Fruit fly (Drosophila melanogaster) whole organism, embryonic: ENCODE data around the gene Dlic.

ENCODE experiments used
- Atf6 ChIP-seq: fragments of 200-800 bp; sonication (Bioruptor generic); IDR thresholded peaks from 2 replicates; pipeline ENCODE4 v1.3.6; 2022; ENCODE audit warnings: missing biosample characterization, missing genetic modification characterization
- B-H2 ChIP-seq: fragments of 200-800 bp; sonication (Bioruptor generic); optimal IDR thresholded peaks from 2 replicates; lab custom pipeline; 2018; ENCODE audit warnings: missing biosample characterization, mild to moderate bottlenecking, missing genetic modification characterization
- CG1024 ChIP-seq: fragments of 200-800 bp; sonication (Bioruptor generic); IDR thresholded peaks from 2 replicates; pipeline ENCODE4 v1.3.6; 2022; ENCODE audit warnings: missing biosample characterization, missing genetic modification characterization
- CG10321 ChIP-seq: fragments of 200-800 bp; sonication (Bioruptor generic); IDR thresholded peaks from 2 replicates; pipeline ENCODE4 v1.3.6; 2022; ENCODE audit warnings: missing biosample characterization, missing genetic modification characterization
- CG10366 ChIP-seq: fragments of 200-800 bp; sonication (Bioruptor generic); IDR thresholded peaks from 2 replicates; pipeline ENCODE4 v1.3.6; 2022; ENCODE audit warnings: missing biosample characterization, missing genetic modification characterization
- CG10462 ChIP-seq: fragments of 200-800 bp; sonication (Bioruptor generic); optimal IDR thresholded peaks from 2 replicates; lab custom pipeline; 2016; ENCODE audit warnings: missing biosample characterization, missing genetic modification characterization
- CG10543 ChIP-seq: fragments of 200-800 bp; sonication (Bioruptor generic); optimal IDR thresholded peaks from 3 replicates; lab custom pipeline; 2017; ENCODE audit warnings: missing biosample characterization, mild to moderate bottlenecking, missing genetic modification characterization, moderate library complexity
- CG12659 ChIP-seq: fragments of 200-800 bp; sonication (Bioruptor generic); optimal IDR thresholded peaks from 3 replicates; lab custom pipeline; 2017; ENCODE audit warnings: mild to moderate bottlenecking, missing biosample characterization, missing genetic modification reagents, missing genetic modification characterization
- CG13123 ChIP-seq: fragments of 200-800 bp; sonication (Bioruptor generic); optimal IDR thresholded peaks from 2 replicates; lab custom pipeline; 2016; ENCODE audit warnings: missing biosample characterization, missing genetic modification characterization
- CG15269 ChIP-seq: fragments of 200-800 bp; sonication (Bioruptor generic); optimal IDR thresholded peaks from 2 replicates; lab custom pipeline; 2018; ENCODE audit warnings: missing biosample characterization, mild to moderate bottlenecking, missing genetic modification characterization, moderate library complexity
- CG15514 ChIP-seq: fragments of 200-800 bp; sonication (Bioruptor generic); optimal IDR thresholded peaks from 3 replicates; lab custom pipeline; 2017; ENCODE audit warnings: missing biosample characterization, missing genetic modification characterization, mild to moderate bottlenecking, moderate library complexity, missing genetic modification reagents
- CG3065 ChIP-seq: fragments of 200-800 bp; sonication (Bioruptor generic); optimal IDR thresholded peaks from 2 replicates; lab custom pipeline; 2016; ENCODE audit warnings: missing biosample characterization, missing genetic modification characterization
- CG6254 ChIP-seq: fragments of 200-800 bp; sonication (Bioruptor generic); optimal IDR thresholded peaks from 3 replicates; lab custom pipeline; 2017; ENCODE audit warnings: mild to moderate bottlenecking, missing biosample characterization, missing genetic modification reagents, missing genetic modification characterization
- CG6854 ChIP-seq: fragments of 200-800 bp; sonication (Bioruptor generic); optimal IDR thresholded peaks from 3 replicates; lab custom pipeline; 2017; ENCODE audit warnings: missing biosample characterization, mild to moderate bottlenecking, missing genetic modification characterization
- CG7745 ChIP-seq: fragments of 200-800 bp; sonication (Bioruptor generic); optimal IDR thresholded peaks from 2 replicates; lab custom pipeline; 2018; ENCODE audit warnings: missing biosample characterization, mild to moderate bottlenecking, missing genetic modification characterization, moderate library complexity
- CG8290 ChIP-seq, 3 experiments: fragments of 200-800 bp; sonication (Bioruptor generic); optimal IDR thresholded peaks; 2 replicates each; lab custom pipeline; 2016 to 2019; ENCODE audit warnings: missing biosample characterization in 3 of 3, missing genetic modification characterization in 3 of 3, mild to moderate bottlenecking in 2 of 3, moderate library complexity in 1 of 3
- CG9215 ChIP-seq: fragments of 200-800 bp; sonication (Bioruptor generic); IDR thresholded peaks from 2 replicates; pipeline ENCODE4 v1.3.6; 2022; ENCODE audit warnings: missing biosample characterization, missing genetic modification characterization
- CG9609 ChIP-seq: fragments of 200-800 bp; sonication (Bioruptor generic); optimal IDR thresholded peaks from 3 replicates; lab custom pipeline; 2016; ENCODE audit warnings: missing biosample characterization, missing genetic modification characterization
- CrebB ChIP-seq: fragments of 200-800 bp; sonication (Bioruptor generic); optimal IDR thresholded peaks from 3 replicates; lab custom pipeline; 2018; ENCODE audit warnings: missing biosample characterization, mild to moderate bottlenecking, missing genetic modification characterization
- D19A ChIP-seq: fragments of 200-800 bp; optimal IDR thresholded peaks from 3 replicates; lab custom pipeline; 2019; ENCODE audit warnings: missing biosample characterization, mild to moderate bottlenecking, missing genetic modification characterization, moderate library complexity
- Dref ChIP-seq: fragments of 200-800 bp; sonication (Bioruptor generic); IDR thresholded peaks from 2 replicates; pipeline ENCODE4 v1.3.6; 2022; ENCODE audit warnings: missing biosample characterization, missing genetic modification characterization
- Gug ChIP-seq: fragments of 200-800 bp; sonication (Bioruptor generic); IDR thresholded peaks from 4 replicates; pipeline ENCODE4 v1.3.6; 2022; ENCODE audit warnings: missing biosample characterization, missing genetic modification characterization
- H15 ChIP-seq: fragments of 200-800 bp; sonication (Bioruptor generic); IDR thresholded peaks from 3 replicates; pipeline ENCODE4 v1.3.6; 2022; ENCODE audit warnings: missing biosample characterization, missing genetic modification characterization
- HLH3B ChIP-seq: fragments of 200-800 bp; sonication (Bioruptor generic); IDR thresholded peaks from 2 replicates; pipeline ENCODE4 v1.3.6; 2022; ENCODE audit warnings: missing biosample characterization, missing genetic modification characterization
- HmgD ChIP-seq: fragments of 200-800 bp; sonication (Bioruptor generic); optimal IDR thresholded peaks from 3 replicates; lab custom pipeline; 2016; ENCODE audit warnings: missing biosample characterization, missing genetic modification characterization
- Lhr ChIP-seq: fragments of 200-800 bp; sonication (Bioruptor generic); optimal IDR thresholded peaks from 3 replicates; lab custom pipeline; 2017; ENCODE audit warnings: mild to moderate bottlenecking, missing biosample characterization, missing genetic modification reagents, missing genetic modification characterization
- Mes4 ChIP-seq: fragments of 200-800 bp; sonication (Bioruptor generic); optimal IDR thresholded peaks from 2 replicates; lab custom pipeline; 2016; ENCODE audit warnings: missing biosample characterization, missing genetic modification characterization
- Myb ChIP-seq: fragments of 200-800 bp; sonication (Bioruptor generic); optimal IDR thresholded peaks from 2 replicates; lab custom pipeline; 2016; ENCODE audit warnings: missing biosample characterization, missing genetic modification characterization
- Optix ChIP-seq: fragments of 200-800 bp; sonication (Bioruptor generic); IDR thresholded peaks from 3 replicates; pipeline ENCODE4 v1.3.6; 2022; ENCODE audit warnings: missing biosample characterization, missing genetic modification characterization
- Pdp1 ChIP-seq, 2 experiments: fragments of 200-800 bp; sonication (Bioruptor generic); optimal IDR thresholded peaks; 3 replicates each; lab custom pipeline; 2016; ENCODE audit warnings: missing biosample characterization in 2 of 2, missing genetic modification characterization in 2 of 2, mild to moderate bottlenecking in 1 of 2, moderate library complexity in 1 of 2
- Six4 ChIP-seq: fragments of 200-800 bp; sonication (Bioruptor generic); optimal IDR thresholded peaks from 2 replicates; lab custom pipeline; 2016; ENCODE audit warnings: missing biosample characterization, missing genetic modification characterization
- Sox100B ChIP-seq: fragments of 200-800 bp; sonication (Bioruptor generic); optimal IDR thresholded peaks from 3 replicates; lab custom pipeline; 2018; ENCODE audit warnings: missing biosample characterization, mild to moderate bottlenecking, missing genetic modification characterization
- Sry-δ ChIP-seq: fragments of 200-800 bp; sonication (Bioruptor generic); optimal IDR thresholded peaks from 2 replicates; lab custom pipeline; 2016; ENCODE audit warnings: missing biosample characterization, missing genetic modification characterization
- abd-A ChIP-seq: fragments of 200-800 bp; sonication (Bioruptor generic); optimal IDR thresholded peaks from 3 replicates; lab custom pipeline; 2019; ENCODE audit warnings: missing biosample characterization, mild to moderate bottlenecking, missing genetic modification characterization, moderate library complexity
- al ChIP-seq: fragments of 200-800 bp; sonication (Bioruptor generic); IDR thresholded peaks from 2 replicates; pipeline ENCODE4 v1.3.6; 2022; ENCODE audit warnings: missing biosample characterization, missing genetic modification characterization
- az2 ChIP-seq: fragments of 200-800 bp; sonication (Bioruptor generic); optimal IDR thresholded peaks from 3 replicates; lab custom pipeline; 2016; ENCODE audit warnings: missing biosample characterization, missing genetic modification characterization
- corto ChIP-seq: fragments of 200-800 bp; sonication (Bioruptor generic); optimal IDR thresholded peaks from 2 replicates; lab custom pipeline; 2016; ENCODE audit warnings: missing biosample characterization, mild to moderate bottlenecking, missing genetic modification characterization, moderate library complexity
- dati ChIP-seq: fragments of 200-800 bp; sonication (Bioruptor generic); IDR thresholded peaks from 2 replicates; pipeline ENCODE4 v1.3.6; 2022; ENCODE audit warnings: missing biosample characterization, missing genetic modification characterization
- dm ChIP-seq: fragments of 200-800 bp; sonication (Bioruptor generic); optimal IDR thresholded peaks from 3 replicates; lab custom pipeline; 2016; ENCODE audit warnings: missing biosample characterization, missing genetic modification characterization
- emc ChIP-seq: fragments of 200-800 bp; sonication (Bioruptor generic); optimal IDR thresholded peaks from 2 replicates; lab custom pipeline; 2016; ENCODE audit warnings: missing biosample characterization, missing genetic modification characterization
- esg ChIP-seq: fragments of 200-800 bp; sonication (Bioruptor generic); conservative IDR thresholded peaks from 2 replicates; pipeline ENCODE4 v1.3.6; 2022; ENCODE audit warnings: missing biosample characterization, missing genetic modification characterization
- hb ChIP-seq: fragments of 200-800 bp; sonication (Bioruptor generic); IDR thresholded peaks from 3 replicates; pipeline ENCODE4 v1.3.6; 2022; ENCODE audit warnings: missing biosample characterization, missing genetic modification characterization; ENCODE audit not compliant: partially characterized antibody
- lilli ChIP-seq: fragments of 200-800 bp; sonication (Bioruptor generic); optimal IDR thresholded peaks from 3 replicates; lab custom pipeline; 2016; ENCODE audit warnings: missing biosample characterization, missing genetic modification characterization
- mld ChIP-seq: fragments of 200-800 bp; sonication (Bioruptor generic); IDR thresholded peaks from 3 replicates; pipeline ENCODE4 v1.3.6; 2022; ENCODE audit warnings: missing biosample characterization, missing genetic modification characterization; ENCODE audit not compliant: partially characterized antibody
- oc ChIP-seq: fragments of 200-800 bp; sonication (Bioruptor generic); optimal IDR thresholded peaks from 2 replicates; lab custom pipeline; 2018; ENCODE audit warnings: missing biosample characterization, mild to moderate bottlenecking, missing genetic modification characterization, moderate library complexity
- pfk ChIP-seq: fragments of 200-800 bp; sonication (Bioruptor generic); optimal IDR thresholded peaks from 2 replicates; lab custom pipeline; 2018; ENCODE audit warnings: missing biosample characterization, mild to moderate bottlenecking, missing genetic modification characterization, moderate library complexity
- pho ChIP-seq: fragments of 200-800 bp; sonication (Bioruptor generic); optimal IDR thresholded peaks from 2 replicates; lab custom pipeline; 2016; ENCODE audit warnings: missing biosample characterization, missing genetic modification characterization
- psq ChIP-seq: fragments of 200-800 bp; sonication (Bioruptor generic); optimal IDR thresholded peaks from 2 replicates; lab custom pipeline; 2017; ENCODE audit warnings: missing biosample characterization, missing genetic modification characterization
- tup ChIP-seq: fragments of 200-800 bp; sonication (Bioruptor generic); optimal IDR thresholded peaks from 2 replicates; lab custom pipeline; 2016; ENCODE audit warnings: missing biosample characterization, mild to moderate bottlenecking, missing genetic modification characterization, moderate library complexity
- zf30C ChIP-seq: fragments of 200-800 bp; sonication (Bioruptor generic); optimal IDR thresholded peaks from 3 replicates; lab custom pipeline; 2018; ENCODE audit warnings: missing biosample characterization, mild to moderate bottlenecking, missing genetic modification characterization

Gene Dlic

dm6 chrX:11137566-11138186 lies 16.5 kb upstream of the Dlic start, which contains the start of gene CDK2AP1 (continued):
- peak; percentile 70 for TF ChIP-seq mld
- TF ChIP-seq CrebB, result no peak
- TF ChIP-seq az2, result peak; percentile 16
- TF ChIP-seq corto (GFP tag; lab: Kevin White, UChicago), result no peak
- TF ChIP-seq CG13123 (GFP tag; lab: Kevin White, UChicago), result no peak
- no peak for TF ChIP-seq CG10321 (GFP tag; lab: Robert Waterston, UW)
- TF ChIP-seq B-H2 (GFP tag; lab: Kevin White, UChicago), result peak; percentile 11
- TF ChIP-seq zf30C (GFP tag; lab: Kevin White, UChicago), result no peak
- no peak for TF ChIP-seq al (GFP tag; lab: Robert Waterston, UW)
- TF ChIP-seq Sry-δ (GFP tag; lab: Kevin White, UChicago), result peak; percentile 81
- no peak for TF ChIP-seq CG6854 (GFP tag; lab: Kevin White, UChicago)
- TF ChIP-seq CG10462, result no peak
- no peak for TF ChIP-seq D19A (tag; lab: Kevin White, UChicago)
- TF ChIP-seq CG7745 (tag; lab: Kevin White, UChicago), result no peak
- TF ChIP-seq pfk, result no peak
- TF ChIP-seq CG1024 (GFP tag; lab: Robert Waterston, UW), result peak; percentile 78
- TF ChIP-seq Sox100B (GFP tag; lab: Kevin White, UChicago), result no peak
- no peak for TF ChIP-seq tup (GFP tag; lab: Kevin White, UChicago)
- no peak for TF ChIP-seq HLH3B (GFP tag; lab: Robert Waterston, UW)
- peak; percentile 3 for TF ChIP-seq Lhr (GFP tag; lab: Kevin White, UChicago)
- TF ChIP-seq CG3065, result no peak
- no peak for TF ChIP-seq H15 (GFP tag; lab: Robert Waterston, UW)
- TF ChIP-seq Six4 (GFP tag; lab: Kevin White, UChicago), result no peak
- TF ChIP-seq abd-A (tag; lab: Kevin White, UChicago), result no peak
- TF ChIP-seq dm (GFP tag; lab: Kevin White, UChicago), result peak; percentile 14
- TF ChIP-seq lilli, result peak; percentile 21
- no peak for TF ChIP-seq dati (GFP tag; lab: Robert Waterston, UW)
- peak; percentile 84 for TF ChIP-seq hb (GFP tag; lab: Robert Waterston, UW)
- no peak for TF ChIP-seq Gug
- TF ChIP-seq esg (GFP tag; lab: Robert Waterston, UW), result 0 out of 2 replicates have a peak, but pooled peaks have one; percentile 24
- no peak for TF ChIP-seq CG6254 (GFP tag; lab: Kevin White, UChicago)
- peak; percentile 57 for TF ChIP-seq Myb
- no peak for TF ChIP-seq CG10543
- no peak for TF ChIP-seq Optix (GFP tag; lab: Robert Waterston, UW)
- peak; percentile 20 to 46 for TF ChIP-seq Pdp1 (GFP tag; optimal IDR thresholded peaks at IDR 0.05; lab: Kevin White, UChicago)
- no peak for TF ChIP-seq CG9215
- no peak for TF ChIP-seq Mes4 (GFP tag; lab: Kevin White, UChicago)
- TF ChIP-seq Atf6 (GFP tag; lab: Robert Waterston, UW), result no peak
- TF ChIP-seq emc, result peak; percentile 21
- TF ChIP-seq CG9609, result peak; percentile 1
- peak; percentile 24 for TF ChIP-seq CG15269
- peak; percentile 68 for TF ChIP-seq CG15514 (GFP tag; lab: Kevin White, UChicago)
- peak; percentile 89 for TF ChIP-seq Dref (GFP tag; lab: Robert Waterston, UW)
- peak; percentile 50 for TF ChIP-seq CG12659 (GFP tag; lab: Kevin White, UChicago)
- TF ChIP-seq pho (GFP tag; lab: Kevin White, UChicago), result peak; percentile 12
- TF ChIP-seq oc (tag; lab: Kevin White, UChicago), result peak; percentile 66
- TF ChIP-seq HmgD (GFP tag; lab: Kevin White, UChicago), result peak; percentile 30
- TF ChIP-seq psq, result no peak
- TF ChIP-seq CG8290 (GFP tag; optimal IDR thresholded peaks at IDR 0.05; lab: Kevin White, UChicago), result peak; percentile 19
- no peak for TF ChIP-seq CG8290 (tag; optimal IDR thresholded peaks at IDR 0.05; lab: Kevin White, UChicago)
- TF ChIP-seq CG10366 (GFP tag; lab: Robert Waterston, UW), result no peak
